Worm (Caenorhabditis elegans) whole organism, L4 larva: ENCODE results near the gene cnnm-5.

ENCODE experiments used
- D1046.2 ChIP-seq: fragments of 200-800 bp; sonication (Bioruptor generic); IDR thresholded peaks from 2 replicates; pipeline ENCODE4 v1.3.6; 2022; ENCODE audit warnings: missing genetic modification characterization, missing compliant biosample characterization
- F10B5.3 ChIP-seq: sonication (generic microtip); optimal IDR thresholded peaks from 2 replicates; lab custom pipeline; 2016; ENCODE audit warnings: mild to moderate bottlenecking, missing genetic modification characterization, missing compliant biosample characterization
- F26F4.8 ChIP-seq: fragments of 200-800 bp; sonication (Bioruptor generic); conservative IDR thresholded peaks from 2 replicates; pipeline ENCODE4 v1.3.6; 2022; ENCODE audit warnings: missing genetic modification characterization, missing compliant biosample characterization
- R02D3.7 ChIP-seq: fragments of 150-350 bp; sonication (generic microtip); optimal IDR thresholded peaks from 3 replicates; lab custom pipeline; 2014; ENCODE audit warnings: missing biosample characterization, missing genetic modification characterization
- ZK337.2 ChIP-seq: fragments of 200-800 bp; sonication (Bioruptor generic); IDR thresholded peaks from 2 replicates; pipeline ENCODE4 v1.3.6; 2022; ENCODE audit warnings: missing genetic modification reagents, missing genetic modification characterization, missing compliant biosample characterization
- ZK546.5 ChIP-seq, 2 experiments: sonication (generic microtip); optimal IDR thresholded peaks; 2 replicates each; lab custom pipeline; 2017; ENCODE audit warnings: missing biosample characterization in 2 of 2, missing genetic modification characterization in 2 of 2
- aha-1 ChIP-seq: fragments of 150-350 bp; peaks from one replicate; lab custom pipeline; 2014; ENCODE audit warnings: missing biosample characterization, missing genetic modification characterization
- arid-1 ChIP-seq: fragments of 200-800 bp; sonication (Bioruptor generic); conservative IDR thresholded peaks from 2 replicates; pipeline ENCODE4 v1.3.6; 2022; ENCODE audit warnings: missing genetic modification reagents, missing genetic modification characterization, missing compliant biosample characterization
- ceh-82 ChIP-seq: sonication (generic microtip); optimal IDR thresholded peaks from 2 replicates; lab custom pipeline; 2017; ENCODE audit warnings: missing biosample characterization, missing genetic modification characterization
- daf-16 ChIP-seq, 3 experiments: sonication (generic microtip); optimal IDR thresholded peaks; 2 replicates each; lab custom pipeline; 2016 to 2017; ENCODE audit warnings: missing genetic modification characterization in 3 of 3, missing genetic modification reagents in 3 of 3, mild to moderate bottlenecking in 2 of 3, missing compliant biosample characterization in 2 of 3, missing biosample characterization in 1 of 3, moderate library complexity in 1 of 3
- dmd-6 ChIP-seq: fragments of 200-800 bp; sonication (Bioruptor generic); IDR thresholded peaks from 2 replicates; pipeline ENCODE4 v1.3.6; 2022; ENCODE audit warnings: missing genetic modification reagents, missing genetic modification characterization, missing compliant biosample characterization
- duxl-1 ChIP-seq: sonication (generic microtip); optimal IDR thresholded peaks from 2 replicates; lab custom pipeline; 2016; ENCODE audit warnings: mild to moderate bottlenecking, missing genetic modification characterization, moderate library complexity, missing compliant biosample characterization; ENCODE audit not compliant: poor library complexity
- dve-1 ChIP-seq: sonication (generic microtip); optimal IDR thresholded peaks from 2 replicates; lab custom pipeline; 2017; ENCODE audit warnings: antibody characterized with exemption, mild to moderate bottlenecking, missing genetic modification characterization, missing compliant biosample characterization; ENCODE audit not compliant: insufficient read depth
- egl-43 ChIP-seq: fragments of 200-800 bp; sonication (Bioruptor generic); IDR thresholded peaks from 2 replicates; pipeline ENCODE4 v1.3.6; 2022; ENCODE audit warnings: missing genetic modification reagents, missing genetic modification characterization, missing compliant biosample characterization
- fkh-10 ChIP-seq: fragments of 150-350 bp; optimal IDR thresholded peaks from 2 replicates; lab custom pipeline; 2014; ENCODE audit warnings: missing biosample characterization, missing genetic modification reagents, missing genetic modification characterization
- hif-1 ChIP-seq, 2 experiments: sonication (generic microtip); optimal IDR thresholded peaks; 2 replicates each; lab custom pipeline; 2016 to 2017; ENCODE audit warnings: missing compliant biosample characterization in 2 of 2, missing genetic modification characterization in 2 of 2, missing genetic modification reagents in 2 of 2, missing genotype in 2 of 2, mild to moderate bottlenecking in 1 of 2
- hlh-11 ChIP-seq: fragments of 200-800 bp; sonication (Bioruptor generic); optimal IDR thresholded peaks from 2 replicates; lab custom pipeline; 2018; ENCODE audit warnings: mild to moderate bottlenecking, missing genetic modification characterization, missing compliant biosample characterization
- hlh-30 ChIP-seq: sonication (generic microtip); optimal IDR thresholded peaks from 2 replicates; lab custom pipeline; 2017; ENCODE audit warnings: antibody characterized with exemption, mild to moderate bottlenecking, missing genetic modification characterization, missing compliant biosample characterization; ENCODE audit not compliant: insufficient read depth
- hmg-1.1 ChIP-seq: fragments of 200-800 bp; sonication (Bioruptor generic); IDR thresholded peaks from 2 replicates; pipeline ENCODE4 v1.3.6; 2022; ENCODE audit warnings: missing genetic modification reagents, missing genetic modification characterization, missing compliant biosample characterization
- lin-13 ChIP-seq: fragments of 150-350 bp; optimal IDR thresholded peaks from 2 replicates; lab custom pipeline; 2014; ENCODE audit warnings: missing biosample characterization, missing genetic modification reagents, missing genetic modification characterization
- lsy-2 ChIP-seq, 2 experiments: fragments of 150-350 bp in 1 of 2; sonication (generic microtip) in 1 of 2; optimal IDR thresholded peaks; 2 replicates each; lab custom pipeline; 2014 to 2017; ENCODE audit warnings: missing biosample characterization in 2 of 2, missing genetic modification characterization in 2 of 2
- mdl-1 ChIP-seq, 2 experiments: fragments of 150-350 bp in 1 of 2; sonication (generic microtip) in 1 of 2; optimal IDR thresholded peaks; 2 replicates each; lab custom pipeline; 2014 to 2017; ENCODE audit warnings: missing biosample characterization in 2 of 2, missing genetic modification characterization in 2 of 2
- mes-2 ChIP-seq: sonication (generic microtip); optimal IDR thresholded peaks from 2 replicates; lab custom pipeline; 2016; ENCODE audit warnings: missing genotype, mild to moderate bottlenecking, missing genetic modification characterization, missing compliant biosample characterization; ENCODE audit not compliant: poor library complexity, severe bottlenecking
- mxl-3 ChIP-seq: fragments of 200-800 bp; sonication (Bioruptor generic); optimal IDR thresholded peaks from 2 replicates; lab custom pipeline; 2018; ENCODE audit warnings: mild to moderate bottlenecking, missing genetic modification characterization, missing compliant biosample characterization
- nhr-10 ChIP-seq: fragments of 150-350 bp; optimal IDR thresholded peaks from 2 replicates; lab custom pipeline; 2014; ENCODE audit warnings: missing biosample characterization, missing genetic modification characterization
- nhr-28 ChIP-seq: fragments of 150-350 bp; optimal IDR thresholded peaks from 2 replicates; lab custom pipeline; 2014; ENCODE audit warnings: missing biosample characterization, missing genetic modification characterization
- nhr-77 ChIP-seq: fragments of 150-350 bp; optimal IDR thresholded peaks from 2 replicates; lab custom pipeline; 2014; ENCODE audit warnings: missing biosample characterization, missing genetic modification characterization
- pha-4 ChIP-seq, 2 experiments: fragments of 150-350 bp in 1 of 2; fragments of 200-800 bp in 1 of 2; sonication (Bioruptor generic) in 1 of 2; IDR thresholded peaks in 1 of 2; optimal IDR thresholded peaks in 1 of 2; 2 replicates each; pipeline versions ENCODE4 v1.3.6 to Lab custom; 2014 to 2022; ENCODE audit warnings: missing genetic modification characterization in 2 of 2, missing genetic modification reagents in 2 of 2, missing biosample characterization in 1 of 2, missing compliant biosample characterization in 1 of 2
- sdz-12 ChIP-seq: fragments of 200-800 bp; sonication (Bioruptor generic); optimal IDR thresholded peaks from 2 replicates; lab custom pipeline; 2018; ENCODE audit warnings: mild to moderate bottlenecking, missing genetic modification characterization, missing compliant biosample characterization
- set-16 ChIP-seq: fragments of 200-800 bp; sonication (Bioruptor generic); IDR thresholded peaks from 2 replicates; pipeline ENCODE4 v1.3.6; 2022; ENCODE audit warnings: missing genetic modification reagents, missing genetic modification characterization, missing compliant biosample characterization
- skn-1 ChIP-seq: fragments of 150-350 bp; optimal IDR thresholded peaks from 2 replicates; lab custom pipeline; 2014; ENCODE audit warnings: missing biosample characterization, missing genetic modification characterization
- spr-3 ChIP-seq: fragments of 200-800 bp; sonication (Bioruptor generic); optimal IDR thresholded peaks from 2 replicates; lab custom pipeline; 2018; ENCODE audit warnings: mild to moderate bottlenecking, missing genetic modification characterization, missing compliant biosample characterization
- vab-7 ChIP-seq: fragments of 200-800 bp; sonication (Bioruptor generic); IDR thresholded peaks from 2 replicates; pipeline ENCODE4 v1.3.6; 2022; ENCODE audit warnings: missing genetic modification reagents, missing genetic modification characterization, missing compliant biosample characterization
- zfp-2 ChIP-seq: sonication (generic microtip); optimal IDR thresholded peaks from 2 replicates; lab custom pipeline; 2016; ENCODE audit warnings: mild to moderate bottlenecking, missing genetic modification characterization, missing compliant biosample characterization
- ztf-7 ChIP-seq: fragments of 150-350 bp; optimal IDR thresholded peaks from 2 replicates; lab custom pipeline; 2014; ENCODE audit warnings: missing biosample characterization, missing genetic modification characterization

Gene cnnm-5

DNA sequence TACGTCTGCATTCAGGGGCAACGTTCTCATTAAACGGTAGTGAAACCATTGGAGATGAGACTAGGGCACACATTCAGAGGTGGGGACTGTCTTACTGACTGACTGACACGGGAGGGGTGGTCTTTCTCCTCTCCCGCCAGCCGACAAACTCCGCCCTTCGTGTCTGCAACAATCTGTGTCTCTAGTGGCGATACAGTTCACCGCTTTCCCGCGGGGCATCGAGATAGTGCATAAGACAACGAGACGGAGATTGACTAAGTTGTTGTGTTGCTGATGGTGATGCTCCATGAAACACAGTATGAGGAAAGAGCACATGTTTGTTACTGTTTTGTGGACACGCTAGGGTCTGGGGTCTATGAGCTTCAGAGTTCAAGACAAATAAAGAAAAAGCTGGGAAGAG is 44.4 kb upstream of the cnnm-5 start:
- no peak for TF ChIP-seq duxl-1 (tag; lab: Kevin White, UChicago)
- TF ChIP-seq dve-1 (tag; lab: Kevin White, UChicago), result peak; percentile 34
- TF ChIP-seq hif-1 (tag; optimal IDR thresholded peaks at IDR 0.05; lab: Kevin White, UChicago), result peak in 1 of 2 experiments; percentile 61
- no peak for TF ChIP-seq F10B5.3
- peak; percentile 13 for TF ChIP-seq mes-2 (tag; lab: Kevin White, UChicago)
- no peak for TF ChIP-seq daf-16 (GFP tag; optimal IDR thresholded peaks at IDR 0.05; lab: Kevin White, UChicago)
- peak; percentile 71 for TF ChIP-seq daf-16 (tag; optimal IDR thresholded peaks at IDR 0.05; lab: Kevin White, UChicago)
- no peak for TF ChIP-seq ZK546.5 (tag; optimal IDR thresholded peaks at IDR 0.05; lab: Kevin White, UChicago)
- no peak for TF ChIP-seq zfp-2 (tag; lab: Kevin White, UChicago)
- peak; percentile 86 for TF ChIP-seq mxl-3
- TF ChIP-seq egl-43 (GFP tag; lab: Robert Waterston, UW), result 0 out of 2 replicates have a peak, but pooled peaks have one; percentile 40
- peak; percentile 11 for TF ChIP-seq spr-3 (GFP tag; lab: Kevin White, UChicago)
- TF ChIP-seq lin-13 (GFP tag; lab: Kevin White, UChicago), result peak; percentile 25
- peak; percentile 35; the same call in 1 of the 2 replicates for TF ChIP-seq set-16 (GFP tag; lab: Robert Waterston, UW)
- no peak for TF ChIP-seq D1046.2 (GFP tag; lab: Robert Waterston, UW)
- peak; percentile 72 for TF ChIP-seq hlh-11 (tag; lab: Kevin White, UChicago)
- TF ChIP-seq nhr-28 (tag; lab: Kevin White, UChicago), result peak; percentile 64
- TF ChIP-seq vab-7, result 0 out of 2 replicates have a peak, but pooled peaks have one; percentile 34
- TF ChIP-seq skn-1 (tag; lab: Kevin White, UChicago), result no peak
- TF ChIP-seq ztf-7, result no peak
- TF ChIP-seq hlh-30 (tag; lab: Kevin White, UChicago), result peak; percentile 65
- peak; percentile 6 to 44 for TF ChIP-seq lsy-2 (tag; optimal IDR thresholded peaks at IDR 0.05; lab: Kevin White, UChicago)
- peak; percentile 26; the same call in 1 of the 2 replicates for TF ChIP-seq pha-4 (GFP tag; IDR thresholded peaks at IDR 0.05; lab: Robert Waterston, UW)
- TF ChIP-seq pha-4 (tag; optimal IDR thresholded peaks at IDR 0.05; lab: Kevin White, UChicago), result no peak
- TF ChIP-seq mdl-1 (tag; optimal IDR thresholded peaks at IDR 0.05; lab: Kevin White, UChicago), result peak in 1 of 2 experiments; percentile 66
- TF ChIP-seq F26F4.8 (GFP tag; lab: Robert Waterston, UW), result no peak
- peak; percentile 42; the same call in 1 of the 2 replicates for TF ChIP-seq hmg-1.1
- no peak for TF ChIP-seq arid-1 (GFP tag; lab: Robert Waterston, UW)
- no peak for TF ChIP-seq nhr-10 (tag; lab: Kevin White, UChicago)
- TF ChIP-seq dmd-6 (GFP tag; lab: Robert Waterston, UW), result peak; percentile 65
- TF ChIP-seq ceh-82 (tag; lab: Kevin White, UChicago), result no peak
- TF ChIP-seq R02D3.7 (tag; lab: Kevin White, UChicago), result no peak
- peak; percentile 41 for TF ChIP-seq nhr-77
- TF ChIP-seq fkh-10 (GFP tag; lab: Kevin White, UChicago), result no peak

DNA sequence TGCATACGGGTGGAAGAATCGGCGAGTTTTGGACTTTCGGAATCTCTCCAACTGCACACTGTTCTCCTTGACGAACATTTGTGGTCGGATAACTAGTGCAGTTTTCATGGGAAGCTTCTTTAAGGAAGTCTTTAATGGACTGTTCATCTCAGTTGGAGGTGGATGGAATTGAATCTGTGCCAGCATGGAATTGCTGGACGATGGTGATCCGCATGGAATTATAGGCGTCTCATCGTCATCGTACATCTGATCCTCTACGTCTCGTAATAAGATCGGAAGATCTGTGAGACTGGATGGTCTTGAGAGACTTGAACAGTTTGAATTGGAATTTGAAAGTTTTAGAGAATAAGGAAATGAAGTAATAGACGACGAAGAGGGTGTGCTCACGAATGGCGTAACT is 44.0 kb upstream of the cnnm-5 start:
- TF ChIP-seq set-16 (GFP tag; lab: Robert Waterston, UW) (no peak), ZK337.2 (peak; percentile 37; the same call in 1 of the 2 replicates), daf-16 (GFP tag; optimal IDR thresholded peaks at IDR 0.05; lab: Kevin White, UChicago) (no peak), daf-16 (tag; optimal IDR thresholded peaks at IDR 0.05; lab: Kevin White, UChicago) (no peak), aha-1 (tag; lab: Kevin White, UChicago) (peak; percentile 49), lsy-2 (tag; optimal IDR thresholded peaks at IDR 0.05; lab: Kevin White, UChicago) (no peak), sdz-12 (GFP tag; lab: Kevin White, UChicago) (peak; percentile 42)
